Fruit fly (Drosophila melanogaster) whole organism, embryonic: ENCODE results near the gene CG31178.

Experiments used
- Blimp-1 ChIP-seq: fragments of 200-800 bp; sonication (Bioruptor generic); optimal IDR thresholded peaks from 3 replicates; lab custom pipeline; 2018; ENCODE audit warnings: missing biosample characterization, missing genetic modification characterization, mild to moderate bottlenecking, moderate library complexity, missing genetic modification reagents
- CG10462 ChIP-seq: fragments of 200-800 bp; sonication (Bioruptor generic); optimal IDR thresholded peaks from 2 replicates; lab custom pipeline; 2016; ENCODE audit warnings: missing biosample characterization, missing genetic modification characterization
- CG10979 ChIP-seq: fragments of 200-800 bp; sonication (Bioruptor generic); optimal IDR thresholded peaks from 2 replicates; lab custom pipeline; 2018; ENCODE audit warnings: missing biosample characterization, mild to moderate bottlenecking, missing genetic modification characterization, moderate library complexity
- CG11695 ChIP-seq: fragments of 200-800 bp; sonication (Bioruptor generic); IDR thresholded peaks from 3 replicates; pipeline ENCODE4 v1.3.6; 2022; ENCODE audit warnings: missing biosample characterization, missing genetic modification characterization
- CG15479 ChIP-seq: fragments of 200-800 bp; sonication (Bioruptor generic); optimal IDR thresholded peaks from 3 replicates; lab custom pipeline; 2019; ENCODE audit warnings: missing biosample characterization, mild to moderate bottlenecking, missing genetic modification characterization, moderate library complexity
- CG15696 ChIP-seq: fragments of 200-800 bp; sonication (Bioruptor generic); optimal IDR thresholded peaks from 2 replicates; lab custom pipeline; 2019; ENCODE audit warnings: missing biosample characterization, mild to moderate bottlenecking, missing genetic modification characterization, moderate library complexity
- CG16863 ChIP-seq: fragments of 200-800 bp; sonication (Bioruptor generic); optimal IDR thresholded peaks from 3 replicates; lab custom pipeline; 2016; ENCODE audit warnings: missing biosample characterization, missing genetic modification characterization
- CG2199 ChIP-seq: fragments of 200-800 bp; sonication (Bioruptor generic); IDR thresholded peaks from 3 replicates; pipeline ENCODE4 v1.3.6; 2022; ENCODE audit warnings: missing biosample characterization, missing genetic modification characterization
- CG31388 ChIP-seq: fragments of 200-800 bp; sonication (Bioruptor generic); optimal IDR thresholded peaks from 2 replicates; lab custom pipeline; 2016; ENCODE audit warnings: missing biosample characterization, missing genetic modification characterization
- CG4360 ChIP-seq: fragments of 200-800 bp; sonication (Bioruptor generic); IDR thresholded peaks from 2 replicates; pipeline ENCODE4 v1.3.6; 2022; ENCODE audit warnings: missing biosample characterization, missing genetic modification characterization
- CG7987 ChIP-seq: fragments of 200-800 bp; sonication (Bioruptor generic); optimal IDR thresholded peaks from 2 replicates; lab custom pipeline; 2018; ENCODE audit warnings: missing biosample characterization, mild to moderate bottlenecking, missing genetic modification characterization, moderate library complexity
- CG8281 ChIP-seq: fragments of 200-800 bp; sonication (Bioruptor generic); optimal IDR thresholded peaks from 2 replicates; lab custom pipeline; 2018; ENCODE audit warnings: missing biosample characterization, mild to moderate bottlenecking, missing genetic modification characterization, moderate library complexity
- CG9609 ChIP-seq: fragments of 200-800 bp; sonication (Bioruptor generic); optimal IDR thresholded peaks from 3 replicates; lab custom pipeline; 2016; ENCODE audit warnings: missing biosample characterization, missing genetic modification characterization
- D19A ChIP-seq: fragments of 200-800 bp; optimal IDR thresholded peaks from 3 replicates; lab custom pipeline; 2019; ENCODE audit warnings: missing biosample characterization, mild to moderate bottlenecking, missing genetic modification characterization, moderate library complexity
- Dp ChIP-seq: fragments of 200-800 bp; sonication (Bioruptor generic); optimal IDR thresholded peaks from 2 replicates; lab custom pipeline; 2018; ENCODE audit warnings: missing biosample characterization, mild to moderate bottlenecking, missing genetic modification characterization, moderate library complexity
- Med ChIP-seq: fragments of 200-800 bp; sonication (Bioruptor generic); peaks from one replicate; lab custom pipeline; 2016; ENCODE audit warnings: missing biosample characterization, missing genetic modification characterization, mild to moderate bottlenecking, inconsistent platforms, moderate library complexity
- Nf-YB ChIP-seq: fragments of 200-800 bp; sonication (Bioruptor generic); optimal IDR thresholded peaks from 3 replicates; lab custom pipeline; 2019; ENCODE audit warnings: missing biosample characterization, mild to moderate bottlenecking, missing genetic modification characterization, moderate library complexity
- Sin3A ChIP-seq: fragments of >200 bp; optimal IDR thresholded peaks from 2 replicates; lab custom pipeline; 2018
- corto ChIP-seq: fragments of 200-800 bp; sonication (Bioruptor generic); optimal IDR thresholded peaks from 2 replicates; lab custom pipeline; 2016; ENCODE audit warnings: missing biosample characterization, mild to moderate bottlenecking, missing genetic modification characterization, moderate library complexity
- crol ChIP-seq: fragments of 200-800 bp; sonication (Bioruptor generic); IDR thresholded peaks from 2 replicates; pipeline ENCODE4 v1.3.6; 2022; ENCODE audit warnings: missing biosample characterization, missing genetic modification characterization
- disco-r ChIP-seq: fragments of 200-800 bp; sonication (Bioruptor generic); optimal IDR thresholded peaks from 2 replicates; lab custom pipeline; 2016; ENCODE audit warnings: missing biosample characterization, missing genetic modification characterization
- dmrt11E ChIP-seq: fragments of 200-800 bp; sonication (Bioruptor generic); optimal IDR thresholded peaks from 3 replicates; lab custom pipeline; 2018; ENCODE audit warnings: missing biosample characterization, mild to moderate bottlenecking, missing genetic modification characterization, moderate library complexity
- dysf ChIP-seq: fragments of 200-800 bp; sonication (Bioruptor generic); IDR thresholded peaks from 3 replicates; pipeline ENCODE4 v1.3.6; 2022; ENCODE audit warnings: missing biosample characterization, missing genetic modification characterization
- ems ChIP-seq: fragments of 200-800 bp; sonication (Bioruptor generic); optimal IDR thresholded peaks from 3 replicates; lab custom pipeline; 2016; ENCODE audit warnings: missing biosample characterization, missing genetic modification characterization
- eve ChIP-seq, 2 experiments: fragments of >200 bp; optimal IDR thresholded peaks; 2 replicates each; lab custom pipeline; 2017; ENCODE audit warnings: missing biosample characterization in 2 of 2, missing genetic modification characterization in 2 of 2
- ewg ChIP-seq: fragments of 200-800 bp; sonication (Bioruptor generic); optimal IDR thresholded peaks from 3 replicates; lab custom pipeline; 2017; ENCODE audit warnings: mild to moderate bottlenecking, missing biosample characterization, missing genetic modification reagents, missing genetic modification characterization
- gcm ChIP-seq: fragments of 200-800 bp; sonication (Bioruptor generic); optimal IDR thresholded peaks from 2 replicates; lab custom pipeline; 2019; ENCODE audit warnings: missing biosample characterization, mild to moderate bottlenecking, missing genetic modification characterization, moderate library complexity
- gem ChIP-seq: fragments of 200-800 bp; sonication (Bioruptor generic); optimal IDR thresholded peaks from 2 replicates; lab custom pipeline; 2019; ENCODE audit warnings: missing biosample characterization, mild to moderate bottlenecking, missing genetic modification characterization, moderate library complexity
- grau ChIP-seq: fragments of 200-800 bp; optimal IDR thresholded peaks from 3 replicates; lab custom pipeline; 2019; ENCODE audit warnings: missing biosample characterization, mild to moderate bottlenecking, missing genetic modification characterization, moderate library complexity
- hth ChIP-seq: fragments of >200 bp; optimal IDR thresholded peaks from 2 replicates; lab custom pipeline; 2017; ENCODE audit warnings: inconsistent platforms
- kay ChIP-seq: fragments of 200-800 bp; sonication (Bioruptor generic); optimal IDR thresholded peaks from 2 replicates; lab custom pipeline; 2016; ENCODE audit warnings: missing biosample characterization, missing genetic modification characterization
- kni ChIP-seq: fragments of 200-800 bp; sonication (Bioruptor generic); optimal IDR thresholded peaks from 3 replicates; lab custom pipeline; 2017; ENCODE audit warnings: mild to moderate bottlenecking, missing biosample characterization, missing genetic modification reagents, missing genetic modification characterization
- lola ChIP-seq, 3 experiments: fragments of >200 bp in 2 of 3; fragments of 200-800 bp in 1 of 3; sonication (Bioruptor generic) in 1 of 3; optimal IDR thresholded peaks; 2 replicates each; lab custom pipeline; 2017 to 2019; ENCODE audit warnings: missing biosample characterization in 3 of 3, missing genetic modification characterization in 3 of 3, mild to moderate bottlenecking in 1 of 3, moderate library complexity in 1 of 3
- nerfin-1 ChIP-seq: fragments of 200-800 bp; sonication (Bioruptor generic); optimal IDR thresholded peaks from 3 replicates; lab custom pipeline; 2019; ENCODE audit warnings: missing biosample characterization, mild to moderate bottlenecking, missing genetic modification characterization, moderate library complexity
- otp ChIP-seq: fragments of 200-800 bp; sonication (Bioruptor generic); IDR thresholded peaks from 3 replicates; pipeline ENCODE4, ENCODE4 v1.3.6; 2022; ENCODE audit warnings: missing biosample characterization, missing genetic modification characterization
- pita ChIP-seq: fragments of 200-800 bp; sonication (Bioruptor generic); optimal IDR thresholded peaks from 2 replicates; lab custom pipeline; 2017; ENCODE audit warnings: missing biosample characterization, mild to moderate bottlenecking, missing genetic modification characterization
- pzg ChIP-seq: fragments of 200-800 bp; sonication (Bioruptor generic); optimal IDR thresholded peaks from 3 replicates; lab custom pipeline; 2018; ENCODE audit warnings: missing biosample characterization, mild to moderate bottlenecking, missing genetic modification characterization, moderate library complexity
- ranshi ChIP-seq: fragments of 200-800 bp; sonication (Bioruptor generic); IDR thresholded peaks from 2 replicates; pipeline ENCODE4 v1.3.6; 2022; ENCODE audit warnings: missing biosample characterization, missing genetic modification characterization
- row ChIP-seq: fragments of 200-800 bp; sonication (Bioruptor generic); IDR thresholded peaks from 3 replicates; pipeline ENCODE4 v1.3.6; 2022; ENCODE audit warnings: missing biosample characterization, missing genetic modification characterization
- run ChIP-seq: fragments of 200-800 bp; sonication (Bioruptor generic); optimal IDR thresholded peaks from 3 replicates; lab custom pipeline; 2018; ENCODE audit warnings: missing biosample characterization, mild to moderate bottlenecking, missing genetic modification characterization
- salm ChIP-seq: fragments of 200-800 bp; sonication (Bioruptor generic); optimal IDR thresholded peaks from 2 replicates; lab custom pipeline; 2018; ENCODE audit warnings: missing biosample characterization, mild to moderate bottlenecking, missing genetic modification characterization
- sens ChIP-seq: fragments of 200-800 bp; sonication (Bioruptor generic); peaks from one replicate; lab custom pipeline; 2016; ENCODE audit warnings: missing biosample characterization, missing genetic modification characterization
- seq ChIP-seq: fragments of 200-800 bp; sonication (Bioruptor generic); IDR thresholded peaks from 2 replicates; pipeline ENCODE4 v1.3.6; 2022; ENCODE audit warnings: missing biosample characterization, missing genetic modification characterization
- shn ChIP-seq: fragments of 200-800 bp; sonication (Bioruptor generic); optimal IDR thresholded peaks from 3 replicates; lab custom pipeline; 2016; ENCODE audit warnings: missing biosample characterization, missing genetic modification characterization
- sim ChIP-seq: fragments of 200-800 bp; sonication (Bioruptor generic); IDR thresholded peaks from 2 replicates; pipeline ENCODE4 v1.3.6; 2022; ENCODE audit warnings: missing biosample characterization, missing genetic modification characterization
- sug ChIP-seq: fragments of 200-800 bp; optimal IDR thresholded peaks from 2 replicates; lab custom pipeline; 2019; ENCODE audit warnings: missing biosample characterization, mild to moderate bottlenecking, missing genetic modification characterization, moderate library complexity
- tll ChIP-seq, 2 experiments: fragments of 200-800 bp in 1 of 2; fragments of >200 bp in 1 of 2; sonication (Bioruptor generic) in 1 of 2; optimal IDR thresholded peaks; 2 replicates each; lab custom pipeline; 2017 to 2019; ENCODE audit warnings: missing biosample characterization in 2 of 2, missing genetic modification characterization in 2 of 2, mild to moderate bottlenecking in 1 of 2, moderate library complexity in 1 of 2
- vnd ChIP-seq: fragments of 200-800 bp; sonication (Bioruptor generic); IDR thresholded peaks from 3 replicates; pipeline ENCODE4 v1.3.6; 2022; ENCODE audit warnings: missing biosample characterization, missing genetic modification characterization; ENCODE audit not compliant: partially characterized antibody

CG31178 gene

DNA sequence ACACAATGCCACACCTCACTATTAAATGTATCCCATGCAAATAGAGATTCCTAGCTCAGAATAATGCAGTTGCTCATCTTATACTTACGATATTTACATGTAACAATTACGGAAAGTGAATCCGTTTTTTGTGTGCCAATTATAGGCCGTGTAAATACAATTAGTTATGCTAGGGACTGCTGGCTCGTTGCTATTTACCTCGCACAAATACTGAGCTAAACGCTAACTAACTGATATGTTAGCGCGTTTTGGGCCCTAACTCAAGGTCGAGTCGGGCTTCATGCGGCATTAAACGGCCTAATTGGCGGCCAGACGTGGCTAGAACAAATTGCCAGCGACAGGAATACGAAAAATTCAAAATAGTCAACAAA is 16.7 kb upstream of the CG31178 start (continued):
- TF ChIP-seq CG31388 (GFP tag; lab: Kevin White, UChicago) (no peak), Med (GFP tag; lab: Kevin White, UChicago) (peak; percentile 89), Nf-YB (GFP tag; lab: Kevin White, UChicago) (no peak), gcm (GFP tag; lab: Kevin White, UChicago) (no peak), corto (GFP tag; lab: Kevin White, UChicago) (no peak)
- TF ChIP-seq, all 482 proteins: peak for 21

DNA sequence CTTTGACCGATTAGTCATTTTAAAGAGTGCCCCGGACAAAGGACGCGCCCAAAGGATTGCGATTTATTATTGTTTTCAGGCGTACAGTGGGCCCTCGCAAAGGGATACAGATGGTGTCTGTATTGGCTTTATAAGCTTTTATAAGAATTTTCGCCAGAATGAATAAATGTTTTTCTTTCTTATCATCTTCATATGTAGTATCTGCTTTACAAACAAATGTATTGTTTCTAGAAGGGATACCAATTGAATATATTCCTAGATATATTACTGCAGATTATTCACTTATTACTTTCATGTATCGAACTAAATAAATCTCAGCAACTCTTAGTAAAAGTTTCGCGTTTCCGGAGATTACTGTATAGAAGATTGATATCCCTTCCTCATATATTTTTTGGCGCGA is 16.0 kb upstream of the CG31178 start:
- TF ChIP-seq D19A (tag; lab: Kevin White, UChicago), result no peak
- TF ChIP-seq ranshi, result 0 out of 2 replicates have a peak, but pooled peaks have one; percentile 5
- TF ChIP-seq CG10462 (GFP tag; lab: Kevin White, UChicago), result no peak
- TF ChIP-seq grau, result peak; percentile 79
- peak; percentile 46 for TF ChIP-seq CG15696
- no peak for TF ChIP-seq nerfin-1 (tag; lab: Kevin White, UChicago)
- no peak for TF ChIP-seq sug (tag; lab: Kevin White, UChicago)
- TF ChIP-seq shn, result no peak
- peak; percentile 10 for TF ChIP-seq CG10979 (tag; lab: Kevin White, UChicago)
- TF ChIP-seq gem, result peak; percentile 1
- peak; percentile 24 for TF ChIP-seq dmrt11E
- TF ChIP-seq seq, result no peak
- no peak for TF ChIP-seq tll (GFP tag; optimal IDR thresholded peaks at IDR 0.05; lab: Kevin White, UChicago)
- no peak for TF ChIP-seq CG8281
- no peak for TF ChIP-seq salm (tag; lab: Kevin White, UChicago)
- TF ChIP-seq sens (GFP tag; lab: Kevin White, UChicago), result peak; percentile 70
- 0 out of 3 replicates have a peak, but pooled peaks have one; percentile 7 for TF ChIP-seq row (GFP tag; lab: Robert Waterston, UW)
- no peak for TF ChIP-seq CG11695 (GFP tag; lab: Robert Waterston, UW)
- TF ChIP-seq sim (GFP tag; lab: Robert Waterston, UW), result no peak
- TF ChIP-seq lola (GFP tag; optimal IDR thresholded peaks at IDR 0.05; lab: Kevin White, UChicago), result peak in 1 of 3 experiments; percentile 7
- no peak for TF ChIP-seq ewg (GFP tag; lab: Kevin White, UChicago)
- TF ChIP-seq ems (GFP tag; lab: Kevin White, UChicago), result no peak
- no peak for TF ChIP-seq Sin3A

DNA sequence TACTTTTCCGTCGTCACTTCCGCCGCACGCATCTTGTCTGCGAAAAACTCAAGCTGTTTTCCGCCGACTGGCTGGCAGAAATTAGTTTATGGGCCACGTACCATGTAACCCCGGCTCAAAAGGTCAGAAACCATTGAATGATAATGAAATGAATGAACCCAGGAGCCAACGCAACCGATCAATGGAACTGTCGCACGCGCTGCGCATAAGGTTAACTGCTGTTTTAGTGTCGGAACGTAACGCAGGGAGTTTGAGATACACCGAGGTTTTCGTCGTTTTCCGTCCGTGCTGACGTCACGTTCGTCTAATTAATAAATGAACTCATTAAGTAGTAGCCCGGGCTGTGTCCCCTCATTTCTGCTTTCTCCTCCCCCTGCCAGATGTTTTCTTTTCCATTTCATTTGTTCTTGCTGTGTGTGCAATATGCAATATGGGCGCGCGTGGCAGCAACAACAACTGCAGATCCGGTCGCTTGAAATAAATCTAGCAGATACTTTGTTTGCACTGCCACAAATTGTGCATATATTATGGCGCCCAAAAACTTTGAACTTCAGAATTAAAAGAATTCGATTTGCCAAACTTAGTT is 15.2 kb upstream of the CG31178 start:
- no peak for TF ChIP-seq eve (GFP tag; optimal IDR thresholded peaks at IDR 0.05; lab: Kevin White, UChicago)
- no peak for TF ChIP-seq disco-r (GFP tag; lab: Kevin White, UChicago)
- no peak for TF ChIP-seq CG7987 (GFP tag; lab: Kevin White, UChicago)
- no peak for TF ChIP-seq otp (GFP tag; lab: Robert Waterston, UW)
- no peak for TF ChIP-seq crol (GFP tag; lab: Robert Waterston, UW)
- TF ChIP-seq CG16863 (GFP tag; lab: Kevin White, UChicago), result no peak
- no peak for TF ChIP-seq shn
- TF ChIP-seq Blimp-1 (GFP tag; lab: Kevin White, UChicago), result peak; percentile 52
- peak; percentile 8 for TF ChIP-seq CG15479 (GFP tag; lab: Kevin White, UChicago)
- no peak for TF ChIP-seq pzg (GFP tag; lab: Kevin White, UChicago)
- peak; percentile 66 for TF ChIP-seq CG4360 (GFP tag; lab: Robert Waterston, UW)
- TF ChIP-seq ranshi, result no peak
- TF ChIP-seq dysf (GFP tag; lab: Robert Waterston, UW), result no peak
- no peak for TF ChIP-seq CG9609 (GFP tag; lab: Kevin White, UChicago)
- no peak for TF ChIP-seq run (tag; lab: Kevin White, UChicago)
- no peak for TF ChIP-seq hth
- TF ChIP-seq vnd, result no peak
- no peak for TF ChIP-seq CG2199 (GFP tag; lab: Robert Waterston, UW)
- TF ChIP-seq gem, result no peak
- no peak for TF ChIP-seq kay
- peak; percentile 53 for TF ChIP-seq kni (GFP tag; lab: Kevin White, UChicago)
- TF ChIP-seq Dp (GFP tag; lab: Kevin White, UChicago), result no peak
- TF ChIP-seq pita (GFP tag; lab: Kevin White, UChicago), result no peak
